Fruit fly (Drosophila melanogaster) whole organism, adult: Measurements from ENCODE around the gene Kul.

Experiments used
- CG12768 ChIP-seq: fragments of 200-800 bp; sonication (Bioruptor generic); optimal IDR thresholded peaks from 2 replicates; lab custom pipeline; 2017; ENCODE audit warnings: missing biosample characterization, missing genetic modification characterization, mild to moderate bottlenecking, moderate library complexity, missing genetic modification reagents
- CG1620 ChIP-seq: fragments of 200-800 bp; sonication (Bioruptor generic); optimal IDR thresholded peaks from 2 replicates; lab custom pipeline; 2016; ENCODE audit warnings: missing biosample characterization, missing genetic modification characterization
- Crg-1 ChIP-seq: fragments of 200-800 bp; sonication (Bioruptor generic); optimal IDR thresholded peaks from 2 replicates; lab custom pipeline; 2016; ENCODE audit warnings: missing biosample characterization, missing genetic modification characterization
- Hr96 ChIP-seq: fragments of 200-800 bp; sonication (Bioruptor generic); optimal IDR thresholded peaks from 2 replicates; lab custom pipeline; 2016; ENCODE audit warnings: missing biosample characterization, missing genetic modification characterization
- cic ChIP-seq: fragments of 200-800 bp; sonication (Bioruptor generic); optimal IDR thresholded peaks from 2 replicates; lab custom pipeline; 2017; ENCODE audit warnings: missing biosample characterization, mild to moderate bottlenecking, missing genetic modification characterization, moderate library complexity
- kay ChIP-seq: fragments of 200-800 bp; sonication (Bioruptor generic); peaks from one replicate; lab custom pipeline; 2016; ENCODE audit warnings: missing biosample characterization, missing genetic modification characterization, borderline replicate concordance
- pad ChIP-seq: fragments of 200-800 bp; sonication (Bioruptor generic); optimal IDR thresholded peaks from 3 replicates; lab custom pipeline; 2017; ENCODE audit warnings: missing biosample characterization, missing genetic modification characterization, mild to moderate bottlenecking, moderate library complexity, missing genetic modification reagents

- TF ChIP-seq Hr96, result no peak
- no peak for TF ChIP-seq CG1620 (GFP tag; lab: Kevin White, UChicago)
- TF ChIP-seq CG12768, result no peak
- TF ChIP-seq kay (GFP tag; lab: Kevin White, UChicago), result no peak
- TF ChIP-seq Crg-1 (GFP tag; lab: Kevin White, UChicago), result no peak
- peak; percentile 99 for TF ChIP-seq cic (GFP tag; lab: Kevin White, UChicago)
- no peak for TF ChIP-seq pad (GFP tag; lab: Kevin White, UChicago)
These were observed 52.7 kb downstream of the Kul start for dm6 chr3R:29778139-29778984.
